Worm (Caenorhabditis elegans): ENCODE results near the gene myo-6.

- TF ChIP-seq elt-3 (tag; optimal IDR thresholded peaks at IDR 0.05) (peak in 4 of 6 experiments; percentile 69 to 94 (median 76)), unc-62 (GFP tag; optimal IDR thresholded peaks at IDR 0.05) (no peak), nhr-237 (tag; optimal IDR thresholded peaks at IDR 0.05) (no peak), ama-1 (optimal IDR thresholded peaks at IDR 0.05) (peak; percentile 98), nhr-12 (tag; optimal IDR thresholded peaks at IDR 0.05) (no peak), lsy-2 (tag; optimal IDR thresholded peaks at IDR 0.05) (peak; percentile 78 to 89), snpc-4 (tag; optimal IDR thresholded peaks at IDR 0.05) (no peak), pqm-1 (tag; optimal IDR thresholded peaks at IDR 0.05) (no peak), vab-15 (tag; optimal IDR thresholded peaks at IDR 0.05) (no peak), nhr-11 (tag; optimal IDR thresholded peaks at IDR 0.05) (peak; percentile 49), unc-130 (tag; optimal IDR thresholded peaks at IDR 0.05) (peak; percentile 86)
Observed at ce11 chrIII:13464493-13465362, 55.1 kb downstream of the myo-6 start, which contains the start of gene kel-3.
